Fruit fly (Drosophila melanogaster): ENCODE results near the gene Ugt305A1.

DNA sequence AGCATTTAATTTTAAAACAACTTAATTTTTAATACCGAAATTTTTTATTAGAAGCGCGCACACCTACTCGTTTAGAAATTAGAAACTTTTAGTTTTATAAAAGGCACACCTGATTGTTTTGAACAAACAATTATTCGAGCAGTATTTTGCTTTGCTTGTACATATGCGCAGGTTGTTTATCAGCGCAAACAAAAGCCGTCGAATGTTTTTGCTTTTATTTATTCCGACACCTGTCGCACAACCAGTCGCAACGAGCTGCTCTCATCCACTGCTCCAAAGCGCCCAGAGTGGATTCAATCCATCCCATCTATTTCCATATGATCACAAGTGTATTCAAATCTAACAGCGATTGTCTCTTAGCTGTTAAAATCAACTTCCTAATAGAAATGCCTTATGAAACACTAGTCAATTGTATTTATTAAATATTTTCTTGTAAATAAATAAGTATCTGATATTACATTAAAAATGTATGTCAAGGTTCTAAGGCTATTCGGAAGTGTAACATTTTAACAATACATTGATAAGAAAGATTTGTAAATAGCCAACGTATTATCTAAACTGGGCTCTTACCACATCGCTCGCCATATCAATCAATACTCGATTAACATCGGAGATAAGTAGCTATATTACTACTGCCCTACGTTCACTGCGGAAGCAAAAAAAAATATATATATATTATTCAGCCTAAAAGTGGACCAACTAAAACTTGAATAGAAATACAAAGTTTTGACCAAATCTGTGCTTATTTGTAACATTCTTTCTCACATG, 33.6 kb upstream of the Ugt305A1 start, which contains the start of gene CG11594:
- TF ChIP-seq CG8478 (optimal IDR thresholded peaks at IDR 0.05) (no peak), CTCF (optimal IDR thresholded peaks at IDR 0.05) (no peak)

Data from S2 (cell line).